Fruit fly (Drosophila melanogaster): ENCODE measurements around the gene sstn.

Gene sstn

DNA sequence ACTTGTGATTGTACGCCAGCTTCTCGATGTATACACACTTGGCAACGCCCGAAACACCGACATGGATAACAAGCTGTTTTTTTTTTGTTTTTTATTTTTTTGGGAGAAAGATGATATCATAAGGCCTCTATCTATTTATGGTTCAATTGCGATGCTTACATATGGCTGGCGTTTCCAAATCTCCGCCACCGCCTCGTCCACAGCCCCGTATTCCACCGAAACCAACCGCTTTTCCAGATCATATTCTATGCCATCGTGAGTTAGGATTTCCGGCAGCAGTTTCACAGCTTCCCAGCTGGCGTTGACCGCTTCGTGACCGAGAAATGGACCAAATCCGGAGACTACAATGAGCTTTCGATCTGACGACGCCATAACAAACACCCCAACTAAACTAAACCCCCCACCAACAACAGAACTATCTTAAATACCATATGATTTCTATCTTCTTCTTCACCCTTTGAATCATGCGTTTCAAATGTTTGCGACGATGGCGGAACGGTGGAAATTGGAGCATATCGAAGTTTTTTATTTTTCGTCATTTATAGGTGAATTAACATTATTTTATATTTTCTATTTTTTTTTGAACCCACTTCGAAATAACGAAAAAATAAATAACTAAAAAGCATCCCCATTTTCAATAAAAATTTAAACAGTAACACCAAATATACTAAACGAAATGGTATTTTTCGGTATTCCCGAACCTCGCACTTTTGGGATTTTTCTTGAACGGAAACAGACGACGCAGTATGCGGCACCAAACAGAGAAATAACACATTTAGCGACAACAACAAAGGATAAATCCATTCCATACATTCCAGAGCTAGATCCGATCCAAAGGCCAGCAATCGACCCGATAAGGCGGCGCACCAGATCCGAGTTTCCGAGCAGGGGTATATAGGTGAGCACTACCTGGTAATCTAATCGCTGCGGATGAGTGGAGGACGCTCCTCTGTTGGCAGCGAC, 49.4 kb upstream of the sstn start, which contains the start of the genes CG32147 and Pex3 (continued):
- TF ChIP-seq CG15514 (GFP tag; optimal IDR thresholded peaks at IDR 0.05) = peak; percentile 83
- TF ChIP-seq CG14667 (GFP tag; IDR thresholded peaks at IDR 0.05) = no peak
- no peak for TF ChIP-seq HLH54F (GFP tag; optimal IDR thresholded peaks at IDR 0.05)
- no peak for TF ChIP-seq zen2 (GFP tag; IDR thresholded peaks at IDR 0.05; ENCODE audit: partially characterized antibody)
- peak; percentile 1 for TF ChIP-seq HmgZ (tag; optimal IDR thresholded peaks at IDR 0.05)
- TF ChIP-seq CG6683 (GFP tag; optimal IDR thresholded peaks at IDR 0.05) = no peak
- TF ChIP-seq ATbp (GFP tag; optimal IDR thresholded peaks at IDR 0.05) = no peak
- TF ChIP-seq CG18262 (tag; optimal IDR thresholded peaks at IDR 0.05) = peak; percentile 22
- TF ChIP-seq CG9797 (GFP tag; optimal IDR thresholded peaks at IDR 0.05) = peak; percentile 88
- TF ChIP-seq Lhr (GFP tag; optimal IDR thresholded peaks at IDR 0.05) = peak; percentile 56
- TF ChIP-seq Atf-2 (GFP tag; optimal IDR thresholded peaks at IDR 0.05) = no peak
- TF ChIP-seq CG4707 (GFP tag; optimal IDR thresholded peaks at IDR 0.05) = no peak
- no peak for TF ChIP-seq cwo (GFP tag; optimal IDR thresholded peaks at IDR 0.05)
- no peak for TF ChIP-seq exex (tag; optimal IDR thresholded peaks at IDR 0.05)
- TF ChIP-seq lilli (GFP tag; optimal IDR thresholded peaks at IDR 0.05) = peak; percentile 15
- no peak for TF ChIP-seq Lpt (GFP tag; optimal IDR thresholded peaks at IDR 0.05)
- TF ChIP-seq CG34224 (GFP tag; IDR thresholded peaks at IDR 0.05; ENCODE audit: partially characterized antibody) = no peak
- TF ChIP-seq CrebB (tag; optimal IDR thresholded peaks at IDR 0.05) = no peak
- TF ChIP-seq lov (optimal IDR thresholded peaks at IDR 0.05) = no peak
- no peak for TF ChIP-seq lov (GFP tag; IDR thresholded peaks at IDR 0.05)
- no peak for TF ChIP-seq unpg (GFP tag; optimal IDR thresholded peaks at IDR 0.05)
- TF ChIP-seq sens (GFP tag) = peak; percentile 69
- no peak for TF ChIP-seq CG15011 (GFP tag; optimal IDR thresholded peaks at IDR 0.05)
- no peak for TF ChIP-seq inv (GFP tag; IDR thresholded peaks at IDR 0.05; ENCODE audit: partially characterized antibody)
- TF ChIP-seq gce (GFP tag; IDR thresholded peaks at IDR 0.05) = no peak
- no peak for TF ChIP-seq CG1233 (GFP tag; optimal IDR thresholded peaks at IDR 0.05)
- no peak for TF ChIP-seq CG34376 (GFP tag; optimal IDR thresholded peaks at IDR 0.05)
- peak; percentile 47 for TF ChIP-seq CG13287 (GFP tag; IDR thresholded peaks at IDR 0.05; ENCODE audit: partially characterized antibody)
- no peak for TF ChIP-seq maf-S (GFP tag; optimal IDR thresholded peaks at IDR 0.05)
- no peak for TF ChIP-seq Taf1 (GFP tag; IDR thresholded peaks at IDR 0.05)
- TF ChIP-seq CG8290 (GFP tag; optimal IDR thresholded peaks at IDR 0.05) = peak; percentile 8
- peak in 1 of 2 experiments; percentile 33 for TF ChIP-seq CG8290 (tag; optimal IDR thresholded peaks at IDR 0.05)
- TF ChIP-seq sisA (GFP tag; IDR thresholded peaks at IDR 0.05) = no peak
- no peak for TF ChIP-seq HmgD (GFP tag; optimal IDR thresholded peaks at IDR 0.05)
- peak; percentile 35 for TF ChIP-seq CG12769 (tag; optimal IDR thresholded peaks at IDR 0.05)
- no peak for TF ChIP-seq gro (GFP tag; optimal IDR thresholded peaks at IDR 0.05)
- no peak for TF ChIP-seq bab2 (GFP tag; optimal IDR thresholded peaks at IDR 0.05)
- peak; percentile 41; the same call in 1 of the 2 replicates for TF ChIP-seq Bgb (GFP tag; IDR thresholded peaks at IDR 0.05; ENCODE audit: partially characterized antibody)
- TF ChIP-seq Sry-β (GFP tag; optimal IDR thresholded peaks at IDR 0.05) = no peak
- TF ChIP-seq Gsc (GFP tag; IDR thresholded peaks at IDR 0.05) = no peak
- TF ChIP-seq CG4424 (GFP tag; optimal IDR thresholded peaks at IDR 0.05) = no peak
- TF ChIP-seq CG3838 (GFP tag; optimal IDR thresholded peaks at IDR 0.05) = no peak
- no peak for TF ChIP-seq CG15269 (tag; optimal IDR thresholded peaks at IDR 0.05)
- TF ChIP-seq Dref (GFP tag; IDR thresholded peaks at IDR 0.05) = no peak
- TF ChIP-seq Max (GFP tag; optimal IDR thresholded peaks at IDR 0.05) = peak; percentile 22
- TF ChIP-seq H15 (GFP tag; IDR thresholded peaks at IDR 0.05) = no peak
- no peak for TF ChIP-seq Dip2 (GFP tag; IDR thresholded peaks at IDR 0.05)
- no peak for TF ChIP-seq CG12236 (GFP tag; optimal IDR thresholded peaks at IDR 0.05)
- TF ChIP-seq jigr1 (GFP tag; IDR thresholded peaks at IDR 0.05) = no peak
